Worm (Caenorhabditis elegans) whole organism, young adult: Measurements from ENCODE around the gene idi-1.

Experiments used
- B0019.2 ChIP-seq: fragments of 200-800 bp; sonication (Bioruptor generic); conservative IDR thresholded peaks from 2 replicates; pipeline ENCODE4 v1.3.6; 2022; ENCODE audit warnings: missing genetic modification reagents, missing genetic modification characterization, missing compliant biosample characterization
- C06A6.2 ChIP-seq: fragments of 200-800 bp; sonication (Bioruptor generic); conservative IDR thresholded peaks from 2 replicates; pipeline ENCODE4 v1.3.6; 2022; ENCODE audit warnings: missing genetic modification characterization, missing compliant biosample characterization
- F22D6.2 ChIP-seq: sonication (generic microtip); optimal IDR thresholded peaks from 2 replicates; lab custom pipeline; 2016; ENCODE audit warnings: mild to moderate bottlenecking, missing genetic modification characterization, missing compliant biosample characterization
- F33H1.4 ChIP-seq: fragments of 200-800 bp; sonication (Bioruptor generic); IDR thresholded peaks from 2 replicates; pipeline ENCODE4 v1.3.6; 2022; ENCODE audit warnings: missing genetic modification reagents, missing genetic modification characterization, missing compliant biosample characterization
- F37B4.10 ChIP-seq: fragments of 200-800 bp; sonication (Bioruptor generic); IDR thresholded peaks from 2 replicates; pipeline ENCODE4 v1.3.6; 2022; ENCODE audit warnings: missing genetic modification characterization, missing compliant biosample characterization
- F52B5.7 ChIP-seq: sonication (generic microtip); optimal IDR thresholded peaks from 2 replicates; lab custom pipeline; 2016; ENCODE audit warnings: mild to moderate bottlenecking, missing genetic modification characterization, missing compliant biosample characterization
- F55B11.4 ChIP-seq: sonication (generic microtip); optimal IDR thresholded peaks from 2 replicates; lab custom pipeline; 2016; ENCODE audit warnings: missing compliant biosample characterization, missing genetic modification characterization, borderline replicate concordance; ENCODE audit not compliant: insufficient read depth
- F57C9.4 ChIP-seq: sonication (generic microtip); optimal IDR thresholded peaks from 2 replicates; lab custom pipeline; 2017; ENCODE audit warnings: mild to moderate bottlenecking, missing genetic modification characterization, missing compliant biosample characterization
- T26A5.8 ChIP-seq: sonication (generic microtip); optimal IDR thresholded peaks from 2 replicates; lab custom pipeline; 2016; ENCODE audit warnings: missing genetic modification characterization, missing compliant biosample characterization
- Y53F4B.3 ChIP-seq: fragments of 200-800 bp; sonication (Bioruptor generic); IDR thresholded peaks from 2 replicates; pipeline ENCODE4 v1.3.6; 2022; ENCODE audit warnings: missing genetic modification reagents, missing genetic modification characterization, missing compliant biosample characterization
- Y79H2A.3 ChIP-seq: fragments of 200-800 bp; sonication (Bioruptor generic); conservative IDR thresholded peaks from 2 replicates; pipeline ENCODE4 v1.3.6; 2022; ENCODE audit warnings: missing genetic modification reagents, missing genetic modification characterization, missing compliant biosample characterization
- Y95B8A.8 ChIP-seq: fragments of 200-800 bp; sonication (Bioruptor generic); IDR thresholded peaks from 2 replicates; pipeline ENCODE4 v1.3.6; 2022; ENCODE audit warnings: missing genetic modification reagents, missing genetic modification characterization, missing compliant biosample characterization
- aptf-2 ChIP-seq: fragments of 200-800 bp; sonication (Bioruptor generic); conservative IDR thresholded peaks from 2 replicates; pipeline ENCODE4 v1.3.6; 2022; ENCODE audit warnings: missing genetic modification reagents, missing genetic modification characterization, missing compliant biosample characterization
- aptf-3 ChIP-seq: fragments of 200-800 bp; sonication (Bioruptor generic); IDR thresholded peaks from 2 replicates; pipeline ENCODE4 v1.3.6; 2022; ENCODE audit warnings: missing genetic modification characterization, missing compliant biosample characterization
- athp-1 ChIP-seq: sonication (generic microtip); optimal IDR thresholded peaks from 2 replicates; lab custom pipeline; 2017; ENCODE audit warnings: mild to moderate bottlenecking, missing genetic modification characterization, missing compliant biosample characterization
- attf-3 ChIP-seq: fragments of 200-800 bp; sonication (Bioruptor generic); conservative IDR thresholded peaks from 2 replicates; pipeline ENCODE4 v1.3.6; 2022; ENCODE audit warnings: missing genetic modification reagents, missing genetic modification characterization, missing compliant biosample characterization
- cebp-2 ChIP-seq: fragments of 200-800 bp; sonication (Bioruptor generic); IDR thresholded peaks from 2 replicates; pipeline ENCODE4 v1.3.6; 2022; ENCODE audit warnings: missing genetic modification characterization, missing compliant biosample characterization
- ceh-100 ChIP-seq: fragments of 200-800 bp; sonication (Bioruptor generic); IDR thresholded peaks from 2 replicates; pipeline ENCODE4 v1.3.6; 2022; ENCODE audit warnings: missing genetic modification reagents, missing genetic modification characterization, missing compliant biosample characterization
- ceh-79 ChIP-seq: sonication (generic microtip); optimal IDR thresholded peaks from 2 replicates; lab custom pipeline; 2017; ENCODE audit warnings: mild to moderate bottlenecking, missing genetic modification characterization, missing compliant biosample characterization
- dpff-1 ChIP-seq: sonication (generic microtip); optimal IDR thresholded peaks from 2 replicates; lab custom pipeline; 2017; ENCODE audit warnings: mild to moderate bottlenecking, missing genetic modification characterization, missing compliant biosample characterization
- dpl-1 ChIP-seq: fragments of 150-350 bp; optimal IDR thresholded peaks from 2 replicates; lab custom pipeline; 2014; ENCODE audit warnings: missing biosample characterization, missing genetic modification reagents, missing genetic modification characterization
- efl-1 ChIP-seq: fragments of 150-350 bp; optimal IDR thresholded peaks from 2 replicates; lab custom pipeline; 2014; ENCODE audit warnings: missing biosample characterization, missing genetic modification reagents, missing genetic modification characterization
- egl-44 ChIP-seq: fragments of 200-800 bp; sonication (Bioruptor generic); IDR thresholded peaks from 2 replicates; pipeline ENCODE4 v1.3.6; 2022; ENCODE audit warnings: missing genetic modification reagents, missing genetic modification characterization, missing compliant biosample characterization
- egrh-3 ChIP-seq: fragments of 200-800 bp; sonication (Bioruptor generic); IDR thresholded peaks from 2 replicates; pipeline ENCODE4 v1.3.6; 2022; ENCODE audit warnings: missing genetic modification reagents, missing genetic modification characterization, missing compliant biosample characterization
- him-1 ChIP-seq: sonication (generic microtip); optimal IDR thresholded peaks from 2 replicates; lab custom pipeline; 2016; ENCODE audit warnings: missing genotype, missing genetic modification reagents, missing genetic modification characterization, missing compliant biosample characterization
- hmg-1.2 ChIP-seq: fragments of 200-800 bp; sonication (Bioruptor generic); IDR thresholded peaks from 2 replicates; pipeline ENCODE4 v1.3.6; 2022; ENCODE audit warnings: missing genetic modification reagents, missing genetic modification characterization, missing compliant biosample characterization
- hmg-20 ChIP-seq: fragments of 200-800 bp; sonication (Bioruptor generic); IDR thresholded peaks from 2 replicates; pipeline ENCODE4 v1.3.6; 2022; ENCODE audit warnings: missing genetic modification reagents, missing genetic modification characterization, missing compliant biosample characterization
- hrde-1 ChIP-seq: sonication (generic microtip); optimal IDR thresholded peaks from 2 replicates; lab custom pipeline; 2016; ENCODE audit warnings: missing genetic modification characterization, mild to moderate bottlenecking, missing compliant biosample characterization, moderate library complexity, missing genotype, missing genetic modification reagents, borderline replicate concordance
- lag-1 ChIP-seq: fragments of 200-800 bp; sonication (Bioruptor generic); IDR thresholded peaks from 2 replicates; pipeline ENCODE4 v1.3.6; 2022; ENCODE audit warnings: missing genetic modification reagents, missing genetic modification characterization, missing compliant biosample characterization
- let-526 ChIP-seq: fragments of 200-800 bp; sonication (Bioruptor generic); IDR thresholded peaks from 2 replicates; pipeline ENCODE4 v1.3.6; 2022; ENCODE audit warnings: missing genetic modification reagents, missing genetic modification characterization, missing compliant biosample characterization
- lin-35 ChIP-seq, 3 experiments: fragments of 150-350 bp in 2 of 3; sonication (generic microtip) in 1 of 3; optimal IDR thresholded peaks; 2 replicates each; lab custom pipeline; 2014 to 2018; ENCODE audit warnings: missing biosample characterization in 3 of 3, missing genetic modification characterization in 3 of 3, missing genetic modification reagents in 3 of 3
- lsl-1 ChIP-seq: fragments of 200-800 bp; sonication (Bioruptor generic); optimal IDR thresholded peaks from 2 replicates; lab custom pipeline; 2018; ENCODE audit warnings: mild to moderate bottlenecking, missing genetic modification characterization, moderate library complexity, missing compliant biosample characterization
- mcd-1 ChIP-seq: fragments of 200-800 bp; sonication (Bioruptor generic); IDR thresholded peaks from 2 replicates; pipeline ENCODE4 v1.3.6; 2022; ENCODE audit warnings: missing genetic modification reagents, missing genetic modification characterization, missing compliant biosample characterization
- nfya-1 ChIP-seq: sonication (generic microtip); optimal IDR thresholded peaks from 2 replicates; lab custom pipeline; 2017; ENCODE audit warnings: antibody characterized with exemption, missing compliant biosample characterization, missing genetic modification characterization, borderline replicate concordance; ENCODE audit not compliant: insufficient read depth
- nhr-90 ChIP-seq: sonication (generic microtip); optimal IDR thresholded peaks from 2 replicates; lab custom pipeline; 2016; ENCODE audit warnings: missing genotype, mild to moderate bottlenecking, missing genetic modification characterization, missing compliant biosample characterization
- rec-8 ChIP-seq, 2 experiments: sonication (generic microtip); optimal IDR thresholded peaks; 2 replicates each; lab custom pipeline; 2016; ENCODE audit warnings: mild to moderate bottlenecking in 2 of 2, missing genetic modification characterization in 2 of 2, missing genetic modification reagents in 2 of 2, missing genotype in 2 of 2, missing biosample characterization in 1 of 2, missing compliant biosample characterization in 1 of 2, moderate library complexity in 1 of 2
- repo-1 ChIP-seq: sonication (generic microtip); optimal IDR thresholded peaks from 2 replicates; lab custom pipeline; 2017; ENCODE audit warnings: mild to moderate bottlenecking, missing genetic modification characterization, missing compliant biosample characterization
- rpc-1 ChIP-seq, 2 experiments: fragments of 150-350 bp in 1 of 2; sonication (generic microtip) in 1 of 2; optimal IDR thresholded peaks; 2 replicates each; lab custom pipeline; 2014 to 2018; ENCODE audit warnings: missing biosample characterization in 1 of 2, missing genetic modification characterization in 1 of 2, missing genetic modification reagents in 1 of 2, missing genotype in 1 of 2
- sdz-38 ChIP-seq: sonication (generic microtip); optimal IDR thresholded peaks from 2 replicates; lab custom pipeline; 2016; ENCODE audit warnings: missing genotype, missing genetic modification characterization, missing compliant biosample characterization
- snpc-3.4 ChIP-seq: sonication (generic microtip); optimal IDR thresholded peaks from 2 replicates; lab custom pipeline; 2017; ENCODE audit warnings: missing genetic modification characterization, mild to moderate bottlenecking, missing compliant biosample characterization, antibody characterized with exemption, moderate library complexity, missing genotype, missing genetic modification reagents
- somi-1 ChIP-seq: fragments of 200-800 bp; sonication (Bioruptor generic); optimal IDR thresholded peaks from 2 replicates; lab custom pipeline; 2018; ENCODE audit warnings: mild to moderate bottlenecking, missing genetic modification characterization, missing compliant biosample characterization
- sptf-2 ChIP-seq: fragments of 200-800 bp; sonication (Bioruptor generic); optimal IDR thresholded peaks from 2 replicates; lab custom pipeline; 2018; ENCODE audit warnings: mild to moderate bottlenecking, missing genetic modification characterization, missing compliant biosample characterization
- tlf-1 ChIP-seq: fragments of 200-800 bp; sonication (Bioruptor generic); optimal IDR thresholded peaks from 2 replicates; lab custom pipeline; 2018; ENCODE audit warnings: mild to moderate bottlenecking, missing genetic modification characterization, missing compliant biosample characterization
- ztf-18 ChIP-seq: sonication (generic microtip); optimal IDR thresholded peaks from 2 replicates; lab custom pipeline; 2016; ENCODE audit warnings: missing genotype, mild to moderate bottlenecking, missing genetic modification characterization, missing compliant biosample characterization
- ztf-22 ChIP-seq: fragments of 200-800 bp; sonication (Bioruptor generic); optimal IDR thresholded peaks from 2 replicates; lab custom pipeline; 2018; ENCODE audit warnings: mild to moderate bottlenecking, missing genetic modification characterization, moderate library complexity, missing compliant biosample characterization
- ztf-26 ChIP-seq: sonication (generic microtip); optimal IDR thresholded peaks from 2 replicates; lab custom pipeline; 2017; ENCODE audit warnings: missing genetic modification characterization, missing compliant biosample characterization
- ztf-28 ChIP-seq: fragments of 200-800 bp; sonication (Bioruptor generic); IDR thresholded peaks from 2 replicates; pipeline ENCODE4 v1.3.6; 2022; ENCODE audit warnings: missing genetic modification reagents, missing genetic modification characterization, missing compliant biosample characterization
- ztf-6 ChIP-seq: fragments of 200-800 bp; sonication (Bioruptor generic); IDR thresholded peaks from 2 replicates; pipeline ENCODE4 v1.3.6; 2022; ENCODE audit warnings: missing genetic modification reagents, missing genetic modification characterization, missing compliant biosample characterization

Gene idi-1

ce11 chrIII:8043784-8044183 lies 47.7 kb upstream of the idi-1 start (continued):
- peak; percentile 87 for TF ChIP-seq ztf-26 (tag; lab: Kevin White, UChicago)
- TF ChIP-seq aptf-2 (GFP tag; lab: Robert Waterston, UW), result peak; percentile 98
- TF ChIP-seq dpff-1 (tag; lab: Kevin White, UChicago), result no peak
- TF ChIP-seq F33H1.4 (GFP tag; lab: Robert Waterston, UW), result peak; percentile 85
- TF ChIP-seq egrh-3, result peak; percentile 90
- no peak for TF ChIP-seq lag-1 (GFP tag; lab: Robert Waterston, UW)
- peak; percentile 96 for TF ChIP-seq sptf-2
- TF ChIP-seq C06A6.2 (GFP tag; lab: Robert Waterston, UW), result peak; percentile 67; the same call in 1 of the 2 replicates
- TF ChIP-seq F37B4.10, result peak; percentile 88; the same call in 1 of the 2 replicates
- no peak for TF ChIP-seq F52B5.7 (tag; lab: Kevin White, UChicago)
- TF ChIP-seq F55B11.4 (tag; lab: Kevin White, UChicago), result no peak
- peak; percentile 100 for TF ChIP-seq ztf-18 (tag; lab: Kevin White, UChicago)
- peak; percentile 94 for TF ChIP-seq attf-3 (GFP tag; lab: Robert Waterston, UW)
- peak; percentile 88 for TF ChIP-seq hmg-1.2 (GFP tag; lab: Robert Waterston, UW)
- TF ChIP-seq repo-1 (tag; lab: Kevin White, UChicago), result peak; percentile 2
- TF ChIP-seq tlf-1 (GFP tag; lab: Kevin White, UChicago), result peak; percentile 93
- TF ChIP-seq Y95B8A.8 (GFP tag; lab: Robert Waterston, UW), result peak; percentile 98
- TF ChIP-seq sdz-38 (tag; lab: Kevin White, UChicago), result no peak
- peak; percentile 94 for TF ChIP-seq B0019.2 (GFP tag; lab: Robert Waterston, UW)
- peak; percentile 89 for TF ChIP-seq dpl-1 (GFP tag; lab: Kevin White, UChicago)
- peak in 2 of 3 experiments; percentile 69 to 97 for TF ChIP-seq lin-35 (GFP tag; optimal IDR thresholded peaks at IDR 0.05; lab: Kevin White, UChicago)
- TF ChIP-seq F57C9.4, result peak; percentile 47
- TF ChIP-seq snpc-3.4 (tag; lab: Kevin White, UChicago), result peak; percentile 91
- TF ChIP-seq ztf-6 (GFP tag; lab: Robert Waterston, UW), result peak; percentile 99
- TF ChIP-seq athp-1 (tag; lab: Kevin White, UChicago), result peak; percentile 98
- TF ChIP-seq rec-8 (tag; optimal IDR thresholded peaks at IDR 0.05; lab: Kevin White, UChicago), result peak; percentile 93 to 99
- peak; percentile 51 for TF ChIP-seq ceh-79
- TF ChIP-seq rpc-1 (optimal IDR thresholded peaks at IDR 0.05; lab: Kevin White, UChicago), result peak; percentile 7
- TF ChIP-seq rpc-1 (tag; optimal IDR thresholded peaks at IDR 0.05; lab: Kevin White, UChicago), result peak; percentile 20
- peak; percentile 100 for TF ChIP-seq ceh-100 (GFP tag; lab: Robert Waterston, UW)
- TF ChIP-seq nfya-1 (tag; lab: Kevin White, UChicago), result no peak
- TF ChIP-seq somi-1 (GFP tag; lab: Kevin White, UChicago), result peak; percentile 97
- TF ChIP-seq hmg-20 (GFP tag; lab: Robert Waterston, UW), result peak; percentile 81
- TF ChIP-seq aptf-3, result peak; percentile 55; the same call in 1 of the 2 replicates
- no peak for TF ChIP-seq cebp-2 (GFP tag; lab: Robert Waterston, UW)
- peak; percentile 96 for TF ChIP-seq nhr-90 (tag; lab: Kevin White, UChicago)
- TF ChIP-seq ztf-28 (GFP tag; lab: Robert Waterston, UW), result peak; percentile 100
- peak; percentile 98 for TF ChIP-seq Y79H2A.3 (GFP tag; lab: Robert Waterston, UW)
- TF ChIP-seq mcd-1 (GFP tag; lab: Robert Waterston, UW), result peak; percentile 93
- peak; percentile 93 for TF ChIP-seq egl-44 (GFP tag; lab: Robert Waterston, UW)
- peak; percentile 89 for TF ChIP-seq him-1 (tag; lab: Kevin White, UChicago)
- peak; percentile 99 for TF ChIP-seq let-526 (GFP tag; lab: Robert Waterston, UW)
- peak; percentile 91 for TF ChIP-seq lsl-1 (GFP tag; lab: Kevin White, UChicago)
- peak; percentile 96 for TF ChIP-seq Y53F4B.3
- peak; percentile 83 for TF ChIP-seq efl-1 (GFP tag; lab: Kevin White, UChicago)
- TF ChIP-seq ztf-22 (GFP tag; lab: Kevin White, UChicago), result peak; percentile 93
- no peak for TF ChIP-seq T26A5.8 (tag; lab: Kevin White, UChicago)
- TF ChIP-seq F22D6.2, result peak; percentile 88
- TF ChIP-seq hrde-1, result peak; percentile 93
